Worm (Caenorhabditis elegans): ENCODE data around the gene C56C10.6.

ce11 chrII:6587264-6587870 is 6.2 kb upstream of the C56C10.6 start, which contains the start of gene C56C10.7:
- TF ChIP-seq tbx-11 (GFP tag; IDR thresholded peaks at IDR 0.05) (no peak), hmg-4 (GFP tag; optimal IDR thresholded peaks at IDR 0.05) (no peak), hnd-1 (tag; optimal IDR thresholded peaks at IDR 0.05) (no peak), flt-1 (GFP tag; IDR thresholded peaks at IDR 0.05) (no peak), scrt-1 (GFP tag; IDR thresholded peaks at IDR 0.05) (no peak), ceh-36 (tag; optimal IDR thresholded peaks at IDR 0.05) (no peak), tra-4 (tag; optimal IDR thresholded peaks at IDR 0.05) (no peak)
